Worm (Caenorhabditis elegans) whole organism, L1 larva: ENCODE results near the gene C24H11.1.
A peak's percentile ranks its signal among the peaks of the same experiment; 100 is the strongest.

Experiments used
- C16A3.4 ChIP-seq: fragments of 150-350 bp; optimal IDR thresholded peaks from 2 replicates; lab custom pipeline; 2014; ENCODE audit warnings: missing biosample characterization, missing genetic modification characterization
- C34B4.2 ChIP-seq: sonication (generic microtip); optimal IDR thresholded peaks from 2 replicates; lab custom pipeline; 2017; ENCODE audit warnings: mild to moderate bottlenecking, missing genetic modification characterization, missing compliant biosample characterization
- F16B12.6 ChIP-seq: fragments of 150-350 bp; optimal IDR thresholded peaks from 2 replicates; lab custom pipeline; 2014; ENCODE audit warnings: missing biosample characterization, missing genetic modification characterization
- aha-1 ChIP-seq: fragments of 150-350 bp; optimal IDR thresholded peaks from 2 replicates; lab custom pipeline; 2014; ENCODE audit warnings: missing biosample characterization, missing genetic modification characterization
- alr-1 ChIP-seq: fragments of 200-800 bp; sonication (Bioruptor generic); optimal IDR thresholded peaks from 2 replicates; lab custom pipeline; 2018; ENCODE audit warnings: borderline replicate concordance, mild to moderate bottlenecking, missing genetic modification characterization, missing compliant biosample characterization
- aly-2 ChIP-seq: fragments of 150-350 bp; optimal IDR thresholded peaks from 2 replicates; lab custom pipeline; 2014; ENCODE audit warnings: missing biosample characterization, missing genetic modification characterization
- ama-1 ChIP-seq: fragments of 150-350 bp; optimal IDR thresholded peaks from 2 replicates; lab custom pipeline; 2014
- blmp-1 ChIP-seq: fragments of 150-350 bp; optimal IDR thresholded peaks from 2 replicates; lab custom pipeline; 2014; ENCODE audit warnings: missing biosample characterization, missing genetic modification characterization
- ceh-63 ChIP-seq: fragments of 200-800 bp; sonication (Bioruptor generic); optimal IDR thresholded peaks from 2 replicates; lab custom pipeline; 2018; ENCODE audit warnings: mild to moderate bottlenecking, missing genetic modification characterization, missing compliant biosample characterization
- ceh-8 ChIP-seq: fragments of 200-800 bp; sonication (Bioruptor generic); optimal IDR thresholded peaks from 2 replicates; lab custom pipeline; 2018; ENCODE audit warnings: mild to moderate bottlenecking, missing genetic modification characterization, moderate library complexity, missing compliant biosample characterization
- dsc-1 ChIP-seq: sonication (generic microtip); optimal IDR thresholded peaks from 2 replicates; lab custom pipeline; 2016; ENCODE audit warnings: mild to moderate bottlenecking, missing genetic modification characterization, missing compliant biosample characterization
- efl-1 ChIP-seq, 4 experiments: fragments of 150-350 bp; optimal IDR thresholded peaks in 3 of 4; peaks in 1 of 4; 1 replicate in 1 of 4; 2 replicates in 3 of 4; lab custom pipeline; 2014; ENCODE audit warnings: missing biosample characterization in 2 of 4, missing genetic modification characterization in 2 of 4, missing genetic modification reagents in 2 of 4
- egl-27 ChIP-seq, 2 experiments: fragments of 150-350 bp in 1 of 2; sonication (generic microtip); optimal IDR thresholded peaks; 3 replicates each; lab custom pipeline; 2017 to 2018; ENCODE audit warnings: missing biosample characterization in 2 of 2, missing genetic modification characterization in 2 of 2, missing genetic modification reagents in 2 of 2
- elt-2 ChIP-seq: sonication (generic microtip); optimal IDR thresholded peaks from 2 replicates; lab custom pipeline; 2016; ENCODE audit warnings: missing genetic modification characterization, mild to moderate bottlenecking, inconsistent platforms, missing compliant biosample characterization, missing genetic modification reagents
- ets-5 ChIP-seq: fragments of 200-800 bp; sonication (Bioruptor generic); IDR thresholded peaks from 2 replicates; pipeline ENCODE4 v1.3.6; 2022; ENCODE audit warnings: missing genetic modification characterization, missing compliant biosample characterization
- fkh-8 ChIP-seq: sonication (generic microtip); optimal IDR thresholded peaks from 2 replicates; lab custom pipeline; 2016; ENCODE audit warnings: mild to moderate bottlenecking, missing genetic modification characterization, missing compliant biosample characterization
- grh-1 ChIP-seq: fragments of 200-800 bp; sonication (Bioruptor generic); IDR thresholded peaks from 2 replicates; pipeline ENCODE4 v1.3.6; 2022; ENCODE audit warnings: missing genetic modification reagents, missing genetic modification characterization, missing compliant biosample characterization
- hlh-17 ChIP-seq: fragments of 200-800 bp; sonication (Bioruptor generic); optimal IDR thresholded peaks from 2 replicates; lab custom pipeline; 2018; ENCODE audit warnings: missing genetic modification characterization, mild to moderate bottlenecking, missing compliant biosample characterization, moderate library complexity, borderline replicate concordance
- hlh-4 ChIP-seq: sonication (generic microtip); optimal IDR thresholded peaks from 2 replicates; lab custom pipeline; 2016; ENCODE audit warnings: mild to moderate bottlenecking, missing genetic modification characterization, missing compliant biosample characterization
- isw-1 ChIP-seq: fragments of 200-800 bp; sonication (Bioruptor generic); IDR thresholded peaks from 2 replicates; pipeline ENCODE4 v1.3.6; 2022; ENCODE audit warnings: missing genetic modification characterization, missing compliant biosample characterization
- jun-1 ChIP-seq: fragments of 150-350 bp; optimal IDR thresholded peaks from 2 replicates; lab custom pipeline; 2014; ENCODE audit warnings: missing biosample characterization, missing genetic modification reagents, missing genetic modification characterization
- lin-13 ChIP-seq: fragments of 150-350 bp; optimal IDR thresholded peaks from 2 replicates; lab custom pipeline; 2014; ENCODE audit warnings: missing biosample characterization, missing genetic modification reagents, missing genetic modification characterization
- lin-14 ChIP-seq: fragments of 200-800 bp; sonication (Bioruptor generic); optimal IDR thresholded peaks from 2 replicates; lab custom pipeline; 2018; ENCODE audit warnings: mild to moderate bottlenecking, missing genetic modification characterization, moderate library complexity, missing compliant biosample characterization
- lin-35 ChIP-seq, 2 experiments: fragments of 150-350 bp; optimal IDR thresholded peaks; 2 replicates each; lab custom pipeline; 2014; ENCODE audit warnings: missing biosample characterization in 2 of 2, missing genetic modification characterization in 2 of 2, missing genetic modification reagents in 2 of 2
- lsy-2 ChIP-seq, 2 experiments: fragments of 150-350 bp; optimal IDR thresholded peaks; 2 replicates each; lab custom pipeline; 2014; ENCODE audit warnings: missing biosample characterization in 2 of 2, missing genetic modification characterization in 2 of 2
- mab-9 ChIP-seq: fragments of 200-800 bp; sonication (Bioruptor generic); IDR thresholded peaks from 2 replicates; pipeline ENCODE4 v1.3.6; 2022; ENCODE audit warnings: missing genetic modification reagents, missing genetic modification characterization, missing compliant biosample characterization
- mdl-1 ChIP-seq, 2 experiments: fragments of 150-350 bp; optimal IDR thresholded peaks; 2 replicates each; lab custom pipeline; 2014 to 2017; ENCODE audit warnings: missing biosample characterization in 2 of 2, missing genetic modification characterization in 2 of 2, inconsistent platforms in 1 of 2
- mef-2 ChIP-seq: fragments of 150-350 bp; optimal IDR thresholded peaks from 2 replicates; lab custom pipeline; 2014; ENCODE audit warnings: missing biosample characterization, missing genetic modification characterization
- nhr-11 ChIP-seq: fragments of 150-350 bp; optimal IDR thresholded peaks from 2 replicates; lab custom pipeline; 2014; ENCODE audit warnings: missing biosample characterization, missing genetic modification characterization
- nhr-12 ChIP-seq: sonication (generic microtip); optimal IDR thresholded peaks from 2 replicates; lab custom pipeline; 2017; ENCODE audit warnings: missing biosample characterization, missing genetic modification characterization
- nhr-19 ChIP-seq: fragments of 200-800 bp; sonication (Bioruptor generic); conservative IDR thresholded peaks from 2 replicates; pipeline ENCODE4 v1.3.6; 2022; ENCODE audit warnings: missing genetic modification characterization, missing compliant biosample characterization
- nhr-237 ChIP-seq: fragments of 150-350 bp; optimal IDR thresholded peaks from 2 replicates; lab custom pipeline; 2014; ENCODE audit warnings: missing biosample characterization, missing genetic modification characterization
- nhr-47 ChIP-seq: sonication (generic microtip); optimal IDR thresholded peaks from 2 replicates; lab custom pipeline; 2016; ENCODE audit warnings: mild to moderate bottlenecking, missing genetic modification characterization, moderate library complexity, missing compliant biosample characterization
- nhr-71 ChIP-seq: sonication (generic microtip); optimal IDR thresholded peaks from 2 replicates; lab custom pipeline; 2016; ENCODE audit warnings: mild to moderate bottlenecking, missing genetic modification characterization, moderate library complexity, missing compliant biosample characterization
- nhr-77 ChIP-seq: fragments of 150-350 bp; optimal IDR thresholded peaks from 2 replicates; lab custom pipeline; 2014; ENCODE audit warnings: missing biosample characterization, missing genetic modification characterization
- nhr-85 ChIP-seq: sonication (generic microtip); peaks from one replicate; lab custom pipeline; 2016; ENCODE audit warnings: missing genetic modification characterization, inconsistent platforms, missing compliant biosample characterization
- nhr-90 ChIP-seq: sonication (generic microtip); optimal IDR thresholded peaks from 2 replicates; lab custom pipeline; 2016; ENCODE audit warnings: mild to moderate bottlenecking, missing genetic modification characterization, missing compliant biosample characterization; ENCODE audit not compliant: poor library complexity
- pag-3 ChIP-seq: sonication (generic microtip); optimal IDR thresholded peaks from 2 replicates; lab custom pipeline; 2017; ENCODE audit warnings: missing genetic modification characterization, mild to moderate bottlenecking, missing compliant biosample characterization, antibody characterized with exemption, borderline replicate concordance; ENCODE audit not compliant: insufficient read depth
- rnt-1 ChIP-seq: sonication (generic microtip); optimal IDR thresholded peaks from 2 replicates; lab custom pipeline; 2016; ENCODE audit warnings: mild to moderate bottlenecking, missing genetic modification characterization, moderate library complexity, missing compliant biosample characterization
- snpc-4 ChIP-seq: fragments of 150-350 bp; optimal IDR thresholded peaks from 2 replicates; lab custom pipeline; 2014; ENCODE audit warnings: missing biosample characterization, missing genetic modification characterization
- snu-23 ChIP-seq: sonication (generic microtip); optimal IDR thresholded peaks from 2 replicates; lab custom pipeline; 2016; ENCODE audit warnings: missing genetic modification characterization, missing compliant biosample characterization
- sup-37 ChIP-seq: fragments of 200-800 bp; sonication (Bioruptor generic); optimal IDR thresholded peaks from 2 replicates; lab custom pipeline; 2018; ENCODE audit warnings: mild to moderate bottlenecking, missing genetic modification characterization, missing compliant biosample characterization
- tbx-2 ChIP-seq: sonication (generic microtip); optimal IDR thresholded peaks from 2 replicates; lab custom pipeline; 2016; ENCODE audit warnings: missing genetic modification characterization, missing compliant biosample characterization
- unc-130 ChIP-seq: fragments of 150-350 bp; optimal IDR thresholded peaks from 2 replicates; lab custom pipeline; 2017; ENCODE audit warnings: missing biosample characterization, missing genetic modification characterization, inconsistent platforms
- unc-62 ChIP-seq: fragments of 150-350 bp; optimal IDR thresholded peaks from 2 replicates; lab custom pipeline; 2014; ENCODE audit warnings: missing biosample characterization, missing genetic modification reagents, missing genetic modification characterization
- unc-86 ChIP-seq: sonication (generic microtip); optimal IDR thresholded peaks from 2 replicates; lab custom pipeline; 2016; ENCODE audit warnings: missing genetic modification characterization, missing compliant biosample characterization
- vab-15 ChIP-seq: sonication (generic microtip); optimal IDR thresholded peaks from 2 replicates; lab custom pipeline; 2017; ENCODE audit warnings: missing genotype, mild to moderate bottlenecking, missing genetic modification characterization, missing compliant biosample characterization
- zip-4 ChIP-seq: fragments of 200-800 bp; sonication (Bioruptor generic); optimal IDR thresholded peaks from 2 replicates; lab custom pipeline; 2018; ENCODE audit warnings: mild to moderate bottlenecking, missing genetic modification characterization, moderate library complexity, missing compliant biosample characterization
- ztf-11 ChIP-seq, 2 experiments: sonication (generic microtip); optimal IDR thresholded peaks; 2 replicates each; lab custom pipeline; 2016 to 2017; ENCODE audit warnings: missing genetic modification characterization in 2 of 2, missing biosample characterization in 1 of 2, missing compliant biosample characterization in 1 of 2

Gene C24H11.1

ce11 chrIII:11742191-11742590, 45.3 kb upstream of the C24H11.1 start:
- TF ChIP-seq ceh-8 (no peak), nhr-71 (tag; lab: Kevin White, UChicago) (no peak), lin-14 (GFP tag; lab: Kevin White, UChicago) (peak; percentile 38), alr-1 (tag; lab: Kevin White, UChicago) (no peak), nhr-85 (peak; percentile 54), blmp-1 (tag; lab: Kevin White, UChicago) (peak; percentile 89), nhr-90 (tag; lab: Kevin White, UChicago) (no peak)

- TF ChIP-seq C34B4.2 (tag; lab: Kevin White, UChicago) = peak; percentile 49
- peak; percentile 60 for TF ChIP-seq mab-9 (GFP tag; lab: Robert Waterston, UW)
- TF ChIP-seq dsc-1 (tag; lab: Kevin White, UChicago) = peak; percentile 95
- TF ChIP-seq nhr-12 (tag; lab: Kevin White, UChicago) = no peak
- peak; percentile 64 for TF ChIP-seq vab-15 (tag; lab: Kevin White, UChicago)
- peak; percentile 90 for TF ChIP-seq nhr-19 (GFP tag; lab: Robert Waterston, UW)
- TF ChIP-seq C16A3.4 (tag; lab: Kevin White, UChicago) = peak; percentile 68
- TF ChIP-seq sup-37 = peak; percentile 14
- peak; percentile 14 for TF ChIP-seq nhr-77
- no peak for TF ChIP-seq pag-3 (tag; lab: Kevin White, UChicago)
- TF ChIP-seq fkh-8 (tag; lab: Kevin White, UChicago) = peak; percentile 80
- peak; percentile 78 for TF ChIP-seq isw-1 (GFP tag; lab: Robert Waterston, UW)
- TF ChIP-seq efl-1 (optimal IDR thresholded peaks at IDR 0.05; lab: Kevin White, UChicago) = peak; percentile 95 to 97
- TF ChIP-seq efl-1 (GFP tag; optimal IDR thresholded peaks at IDR 0.05 in 1 of 2; lab: Kevin White, UChicago) = peak; percentile 97 to 100
- TF ChIP-seq tbx-2 (tag; lab: Kevin White, UChicago) = peak; percentile 94
- no peak for TF ChIP-seq alr-1 (tag; lab: Kevin White, UChicago)
- TF ChIP-seq unc-130 (tag; lab: Kevin White, UChicago) = peak; percentile 76
- peak; percentile 54 for TF ChIP-seq F16B12.6 (tag; lab: Kevin White, UChicago)
- TF ChIP-seq ceh-63 (GFP tag; lab: Kevin White, UChicago) = peak; percentile 6
- TF ChIP-seq mef-2 (tag; lab: Kevin White, UChicago) = no peak
- no peak for TF ChIP-seq unc-62 (GFP tag; lab: Kevin White, UChicago)
- TF ChIP-seq aly-2 (tag; lab: Kevin White, UChicago) = peak; percentile 47
- peak; percentile 89 for TF ChIP-seq snu-23 (GFP tag; lab: Kevin White, UChicago)
- peak in 1 of 2 experiments; percentile 95 for TF ChIP-seq ztf-11 (tag; optimal IDR thresholded peaks at IDR 0.05; lab: Kevin White, UChicago)
- TF ChIP-seq snpc-4 (tag; lab: Kevin White, UChicago) = peak; percentile 37
- TF ChIP-seq ceh-8 = peak; percentile 54
- peak; percentile 78 for TF ChIP-seq elt-2 (tag; lab: Kevin White, UChicago)
- no peak for TF ChIP-seq rnt-1
- TF ChIP-seq blmp-1 (tag; lab: Kevin White, UChicago) = peak; percentile 69
- peak; percentile 74 for TF ChIP-seq lin-13 (GFP tag; lab: Kevin White, UChicago)
- no peak for TF ChIP-seq aha-1
- TF ChIP-seq egl-27 (tag; optimal IDR thresholded peaks at IDR 0.05; lab: Kevin White, UChicago) = no peak
- TF ChIP-seq unc-86 = peak; percentile 79
- peak; percentile 60 for TF ChIP-seq hlh-4
- no peak for TF ChIP-seq hlh-17 (GFP tag; lab: Kevin White, UChicago)
- peak in 1 of 2 experiments; percentile 58 for TF ChIP-seq mdl-1 (tag; optimal IDR thresholded peaks at IDR 0.05; lab: Kevin White, UChicago)
- TF ChIP-seq ama-1 (lab: Kevin White, UChicago) = no peak
- TF ChIP-seq nhr-11 (tag; lab: Kevin White, UChicago) = no peak
- peak; percentile 82 for TF ChIP-seq grh-1 (GFP tag; lab: Robert Waterston, UW)
- peak; percentile 95 for TF ChIP-seq nhr-71 (tag; lab: Kevin White, UChicago)
- TF ChIP-seq lin-14 (GFP tag; lab: Kevin White, UChicago) = no peak
- TF ChIP-seq lsy-2 (tag; optimal IDR thresholded peaks at IDR 0.05; lab: Kevin White, UChicago) = peak; percentile 86 to 88
- no peak for TF ChIP-seq ets-5 (GFP tag; lab: Robert Waterston, UW)
- no peak for TF ChIP-seq nhr-237 (tag; lab: Kevin White, UChicago)
- TF ChIP-seq zip-4 (GFP tag; lab: Kevin White, UChicago) = peak; percentile 39
- peak; percentile 95 for TF ChIP-seq nhr-47 (tag; lab: Kevin White, UChicago)
- TF ChIP-seq lin-35 (GFP tag; optimal IDR thresholded peaks at IDR 0.05; lab: Kevin White, UChicago) = peak; percentile 97 to 98
- peak; percentile 34 for TF ChIP-seq jun-1 (tag; lab: Kevin White, UChicago)
Measured at ce11 chrIII:11746718-11747117, 40.8 kb upstream of the C24H11.1 start, which contains the start of gene mrt-2. Gene mrt-2, plus strand, starts transcription at chrIII:11746766.
